Fruit fly (Drosophila melanogaster) whole organism, adult: ENCODE data around the gene plh.

Experiments used
- CG12768 ChIP-seq: fragments of 200-800 bp; sonication (Bioruptor generic); optimal IDR thresholded peaks from 2 replicates; lab custom pipeline; 2017; ENCODE audit warnings: missing biosample characterization, missing genetic modification characterization, mild to moderate bottlenecking, moderate library complexity, missing genetic modification reagents
- CG1620 ChIP-seq: fragments of 200-800 bp; sonication (Bioruptor generic); optimal IDR thresholded peaks from 2 replicates; lab custom pipeline; 2016; ENCODE audit warnings: missing biosample characterization, missing genetic modification characterization
- CG33017 ChIP-seq: fragments of 200-800 bp; sonication (Bioruptor generic); optimal IDR thresholded peaks from 2 replicates; lab custom pipeline; 2018; ENCODE audit warnings: missing biosample characterization, mild to moderate bottlenecking, missing genetic modification characterization, moderate library complexity
- CG5204 ChIP-seq: fragments of 200-800 bp; sonication (Bioruptor generic); optimal IDR thresholded peaks from 2 replicates; lab custom pipeline; 2016; ENCODE audit warnings: missing biosample characterization, missing genetic modification characterization
- CG7101 ChIP-seq: fragments of 200-800 bp; sonication (Bioruptor generic); optimal IDR thresholded peaks from 2 replicates; lab custom pipeline; 2018; ENCODE audit warnings: missing biosample characterization, mild to moderate bottlenecking, missing genetic modification characterization, moderate library complexity
- Clk ChIP-seq: fragments of 200-800 bp; sonication (Bioruptor generic); optimal IDR thresholded peaks from 2 replicates; lab custom pipeline; 2017; ENCODE audit warnings: missing biosample characterization, missing genetic modification characterization
- Crg-1 ChIP-seq: fragments of 200-800 bp; sonication (Bioruptor generic); optimal IDR thresholded peaks from 2 replicates; lab custom pipeline; 2016; ENCODE audit warnings: missing biosample characterization, missing genetic modification characterization
- Mnt ChIP-seq: fragments of 200-800 bp; sonication (Bioruptor generic); optimal IDR thresholded peaks from 2 replicates; lab custom pipeline; 2016; ENCODE audit warnings: missing biosample characterization, mild to moderate bottlenecking, missing genetic modification characterization
- cnc ChIP-seq, 2 experiments: fragments of >200 bp; optimal IDR thresholded peaks; 2 replicates each; lab custom pipeline; 2017
- kay ChIP-seq: fragments of 200-800 bp; sonication (Bioruptor generic); peaks from one replicate; lab custom pipeline; 2016; ENCODE audit warnings: missing biosample characterization, missing genetic modification characterization, borderline replicate concordance
- tj ChIP-seq: fragments of 200-800 bp; sonication (Bioruptor generic); optimal IDR thresholded peaks from 3 replicates; lab custom pipeline; 2017; ENCODE audit warnings: missing biosample characterization, mild to moderate bottlenecking, missing genetic modification characterization, moderate library complexity

- TF ChIP-seq CG1620 (GFP tag; lab: Kevin White, UChicago) (no peak), Mnt (GFP tag; lab: Kevin White, UChicago) (no peak), CG33017 (no peak), cnc (optimal IDR thresholded peaks at IDR 0.05; lab: Kevin White, UChicago) (no peak), CG12768 (GFP tag; lab: Kevin White, UChicago) (no peak), tj (GFP tag; lab: Kevin White, UChicago) (no peak), CG5204 (GFP tag; lab: Kevin White, UChicago) (no peak), CG7101 (no peak), kay (GFP tag; lab: Kevin White, UChicago) (no peak), Crg-1 (GFP tag; lab: Kevin White, UChicago) (no peak), Clk (GFP tag; lab: Kevin White, UChicago) (no peak)
Observed at dm6 chr3R:5027545-5027944, 16.7 kb upstream of the plh start.
